Worm (Caenorhabditis elegans) whole organism, dauer: ENCODE measurements around the gene clec-124.
"Not testable (repeated sequence)": the region's sequence is repeated elsewhere in the genome, so short reads cannot be mapped to it uniquely, and the experiment has no call there.

Experiments used
- unc-62 ChIP-seq: sonication (generic microtip); optimal IDR thresholded peaks from 2 replicates; lab custom pipeline; 2017; ENCODE audit warnings: missing biosample characterization, missing genetic modification reagents, missing genetic modification characterization

The clec-124 gene

ce11 chrII:3249406-3249805 is at the start of gene clec-124:
Gene clec-124, plus strand, starts transcription at chrII:3249706.
- no peak for TF ChIP-seq unc-62 (GFP tag; lab: Kevin White, UChicago)

DNA sequence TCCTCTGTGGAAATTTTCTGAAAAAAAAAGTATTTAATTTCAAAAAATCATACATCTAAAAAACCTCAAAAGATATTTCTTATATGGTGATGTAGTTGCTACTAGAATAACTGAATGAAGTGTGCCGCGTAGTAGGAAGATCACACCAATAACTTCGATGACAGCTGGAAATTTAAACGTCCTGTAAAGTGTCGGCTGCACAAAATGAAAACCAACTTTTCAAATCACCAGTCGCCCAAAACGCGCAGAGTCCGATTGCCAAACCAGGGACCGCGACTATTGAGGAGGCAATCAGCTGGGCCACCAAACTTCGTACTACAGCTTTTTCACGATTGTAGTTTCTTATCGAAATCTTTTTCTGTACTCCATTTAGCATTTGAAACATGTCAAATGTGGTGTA is 48.3 kb upstream of the clec-124 start, which contains the start of gene sri-48:
Gene sri-48 (minus strand): TSS at position 101 of the 400 bp plus-strand sequence.
- TF ChIP-seq unc-62 (GFP tag; lab: Kevin White, UChicago) = not testable (repeated sequence)

DNA sequence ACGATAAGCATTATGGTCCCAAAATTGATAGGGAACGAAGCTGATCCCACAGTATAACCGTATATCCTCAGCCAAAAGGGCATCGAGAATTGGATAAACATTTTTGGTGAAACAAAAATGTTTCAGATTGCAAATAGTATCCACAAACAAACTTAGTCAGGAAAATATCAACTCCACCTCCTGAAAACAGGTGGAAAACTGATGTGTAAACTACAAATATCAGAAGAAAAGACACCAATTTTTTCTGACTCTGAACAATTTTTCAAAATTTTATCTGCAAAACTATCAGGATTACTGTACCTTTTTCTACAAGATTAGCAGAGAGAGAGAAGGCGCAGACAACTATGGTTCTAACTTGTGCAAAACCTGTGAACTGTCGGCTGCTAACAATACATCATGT is 47.0 kb upstream of the clec-124 start, which contains the start of gene sri-53:
Gene sri-53 (minus strand): TSS at position 101 of the 400 bp plus-strand sequence.
- TF ChIP-seq unc-62 (GFP tag; lab: Kevin White, UChicago) = no peak

ce11 chrII:3203415-3203814 is 46.1 kb upstream of the clec-124 start, which contains the start of gene sri-50:
Gene sri-50, plus strand, starts transcription at chrII:3203715.
- TF ChIP-seq unc-62 (GFP tag; lab: Kevin White, UChicago) = no peak

DNA sequence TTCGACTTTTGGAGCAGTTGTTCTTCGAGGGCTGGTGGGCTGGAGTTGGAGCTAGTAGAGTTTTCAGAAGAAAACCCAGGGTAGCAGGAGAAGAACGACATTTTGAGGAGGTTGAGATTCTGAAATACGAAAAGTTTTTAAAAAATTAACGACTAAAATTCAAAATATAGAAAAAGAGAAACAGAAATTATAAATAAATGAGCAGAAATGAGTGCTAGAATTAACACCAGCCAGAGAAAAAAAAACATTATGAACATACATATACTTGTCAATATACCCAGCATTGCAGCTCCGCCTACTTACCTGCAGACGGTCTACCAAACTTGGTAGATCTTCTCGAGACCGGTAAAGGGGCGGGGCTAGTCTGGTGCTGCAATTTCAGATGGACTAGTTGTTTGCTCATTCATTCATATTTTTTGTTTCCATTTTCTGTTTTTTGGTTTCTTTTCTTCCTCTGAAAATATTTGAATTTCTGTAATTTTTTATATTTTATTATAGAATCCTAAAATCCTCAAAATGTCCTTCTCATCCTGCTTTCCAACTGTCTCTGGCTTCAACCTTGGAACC is 43.0 kb upstream of the clec-124 start, which contains the start of the genes ZC239.20 and ZC239.21:
Gene ZC239.20 (minus strand): TSS at position 101 of the 567 bp plus-strand sequence.
Gene ZC239.21 (plus strand): TSS at position 517 of the 567 bp plus-strand sequence.
- no peak for TF ChIP-seq unc-62 (GFP tag; lab: Kevin White, UChicago)

DNA sequence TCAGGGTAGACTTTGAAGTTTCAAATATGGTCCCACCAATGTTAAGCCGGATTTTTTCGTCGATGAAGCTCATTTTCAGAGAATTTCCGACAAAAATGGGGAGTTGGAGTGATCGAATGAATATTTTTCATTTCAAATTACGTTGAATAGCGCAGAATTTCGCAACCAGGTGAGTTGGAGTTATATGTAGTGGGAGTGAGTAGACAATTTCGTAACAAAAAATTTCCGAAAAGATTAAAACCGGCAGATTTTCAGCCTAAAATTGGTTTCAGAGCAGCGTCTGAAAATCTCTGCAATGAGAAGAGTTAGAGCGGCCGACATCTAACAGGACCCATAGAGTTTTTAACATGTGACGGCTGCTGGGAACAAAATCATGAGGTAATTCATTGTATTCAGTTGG is 40.8 kb upstream of the clec-124 start, which contains the start of gene sdz-35:
Gene sdz-35 (minus strand): TSS at position 101 of the 400 bp plus-strand sequence.
- TF ChIP-seq unc-62 (GFP tag; lab: Kevin White, UChicago) = no peak

DNA sequence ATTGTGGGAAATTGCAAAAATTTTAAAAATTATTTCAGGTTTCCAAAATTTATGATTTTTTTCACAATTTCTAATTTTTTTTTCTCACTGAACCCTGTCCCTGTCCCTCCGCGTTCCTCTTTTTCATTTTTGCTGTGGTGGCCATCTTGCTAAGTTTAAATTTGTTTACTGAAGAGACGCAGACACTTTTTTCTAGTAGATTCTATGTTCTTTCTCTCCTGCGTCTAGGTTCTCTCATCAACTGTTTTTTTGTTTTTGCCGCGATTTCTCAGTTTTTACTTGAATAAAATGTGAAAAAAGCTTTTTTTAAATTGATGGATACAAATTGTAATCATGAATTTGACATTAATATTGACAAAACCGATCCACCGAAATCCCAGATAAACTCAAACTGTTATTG is 40.3 kb upstream of the clec-124 start, which contains the start of gene ZC239.6:
Gene ZC239.6 (plus strand): TSS at position 381 of the 400 bp plus-strand sequence.
- no peak for TF ChIP-seq unc-62 (GFP tag; lab: Kevin White, UChicago)

DNA sequence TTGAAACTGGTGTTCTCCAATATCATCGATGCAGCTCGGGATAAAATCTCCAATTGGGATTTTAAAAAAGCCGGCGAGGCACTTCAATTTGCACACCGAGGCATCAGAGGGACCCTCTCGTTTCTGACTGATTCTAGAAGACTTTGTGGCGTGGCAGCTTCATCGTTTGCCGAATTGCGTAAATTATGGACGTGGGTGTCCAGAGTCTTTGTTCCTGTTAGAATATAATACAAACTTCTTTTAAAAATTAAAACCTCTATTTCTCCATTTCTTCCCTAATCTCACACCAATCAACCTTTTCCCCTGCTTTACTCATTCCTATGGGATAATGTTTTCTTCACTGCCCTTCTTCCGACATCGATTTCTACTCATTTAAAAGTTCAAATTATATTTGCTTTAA is 39.1 kb upstream of the clec-124 start, which contains the start of gene ZC239.5:
Gene ZC239.5 (plus strand): TSS at position 301 of the 400 bp plus-strand sequence.
- TF ChIP-seq unc-62 (GFP tag; lab: Kevin White, UChicago) = no peak

DNA sequence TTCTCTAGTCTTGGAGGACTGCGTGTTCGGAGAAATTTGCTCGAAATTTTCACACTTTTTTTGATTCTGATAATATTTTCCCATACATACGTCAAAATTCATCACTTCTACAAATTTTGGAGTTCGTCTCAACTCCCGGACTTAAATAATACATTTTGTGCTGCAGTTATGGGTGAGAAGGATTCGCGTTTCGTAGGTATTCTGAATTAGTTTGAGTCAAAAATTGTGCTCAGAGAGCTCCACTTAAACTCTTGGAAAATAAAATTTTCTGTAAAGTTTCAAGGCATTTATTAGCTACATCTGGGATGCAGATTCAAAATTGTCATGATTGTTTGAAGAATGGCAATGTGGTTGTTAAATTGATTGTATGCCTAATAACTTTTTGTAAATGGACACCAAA is 35.6 kb upstream of the clec-124 start, which contains the start of gene ZC239.4:
Gene ZC239.4 (plus strand): TSS at position 301 of the 400 bp plus-strand sequence.
- no peak for TF ChIP-seq unc-62 (GFP tag; lab: Kevin White, UChicago)

- not testable (repeated sequence) for TF ChIP-seq unc-62 (GFP tag; lab: Kevin White, UChicago)
Observed at ce11 chrII:3215762-3216161, 33.7 kb upstream of the clec-124 start, which contains the start of gene ZC239.3. Gene ZC239.3, plus strand, starts transcription at chrII:3216062.

ce11 chrII:3220723-3221122 is 28.8 kb upstream of the clec-124 start, which contains the start of gene ZC239.22:
Gene ZC239.22, minus strand, starts transcription at chrII:3220823.
- no peak for TF ChIP-seq unc-62 (GFP tag; lab: Kevin White, UChicago)

- no peak for TF ChIP-seq unc-62 (GFP tag; lab: Kevin White, UChicago)
Observed at ce11 chrII:3221730-3222129, 27.8 kb upstream of the clec-124 start, which contains the start of gene ZC239.14. Gene ZC239.14, minus strand, starts transcription at chrII:3222034.

ce11 chrII:3222686-3223085 is 26.8 kb upstream of the clec-124 start, which contains the start of gene ZC239.13:
Gene ZC239.13, minus strand, starts transcription at chrII:3222839.
- no peak for TF ChIP-seq unc-62 (GFP tag; lab: Kevin White, UChicago)

DNA sequence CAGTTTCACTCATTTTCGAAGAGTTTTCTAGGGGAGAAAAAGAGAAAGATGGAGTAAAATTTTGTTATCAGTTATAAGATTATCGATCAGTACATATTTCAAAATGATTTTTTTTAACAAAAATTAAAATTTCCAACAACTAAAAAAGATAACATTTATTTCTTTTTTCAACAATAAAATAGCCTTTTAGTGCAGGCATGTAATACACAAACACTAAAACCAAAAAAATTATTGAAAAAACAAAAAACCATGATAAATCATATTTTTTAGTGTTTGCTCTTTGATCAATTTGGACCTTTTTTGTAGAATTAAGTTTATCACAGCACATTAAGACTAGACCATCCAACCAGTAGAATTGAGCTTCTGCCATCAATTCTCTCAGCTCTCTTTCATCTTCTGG is 24.9 kb upstream of the clec-124 start, which contains the start of gene ZC239.15:
Gene ZC239.15 (minus strand): TSS at position 101 of the 400 bp plus-strand sequence.
- TF ChIP-seq unc-62 (GFP tag; lab: Kevin White, UChicago) = no peak

ce11 chrII:3225200-3225599 is 24.3 kb upstream of the clec-124 start, which contains the start of gene ZC239.16:
Gene ZC239.16, minus strand, starts transcription at chrII:3225319.
- TF ChIP-seq unc-62 (GFP tag; lab: Kevin White, UChicago) = no peak

- no peak for TF ChIP-seq unc-62 (GFP tag; lab: Kevin White, UChicago)
Observed at ce11 chrII:3225780-3226179, 23.7 kb upstream of the clec-124 start, which contains the start of gene ZC239.17. Gene ZC239.17, minus strand, starts transcription at chrII:3225880.
